Fruit fly (Drosophila melanogaster) whole organism, embryonic: ENCODE data around the gene CG10185.

Experiments
- CG10147 ChIP-seq: fragments of 200-800 bp; sonication (Bioruptor generic); optimal IDR thresholded peaks from 2 replicates; lab custom pipeline; 2019; ENCODE audit warnings: missing biosample characterization, mild to moderate bottlenecking, missing genetic modification characterization, moderate library complexity
- CG10321 ChIP-seq: fragments of 200-800 bp; sonication (Bioruptor generic); IDR thresholded peaks from 2 replicates; pipeline ENCODE4 v1.3.6; 2022; ENCODE audit warnings: missing biosample characterization, missing genetic modification characterization
- CG10366 ChIP-seq: fragments of 200-800 bp; sonication (Bioruptor generic); IDR thresholded peaks from 2 replicates; pipeline ENCODE4 v1.3.6; 2022; ENCODE audit warnings: missing biosample characterization, missing genetic modification characterization
- CG10431 ChIP-seq: fragments of 200-800 bp; sonication (Bioruptor generic); optimal IDR thresholded peaks from 3 replicates; lab custom pipeline; 2018; ENCODE audit warnings: missing biosample characterization, mild to moderate bottlenecking, missing genetic modification characterization
- CG11085 ChIP-seq: fragments of 200-800 bp; sonication (Bioruptor generic); IDR thresholded peaks from 2 replicates; pipeline ENCODE4 v1.3.6; 2022; ENCODE audit warnings: missing biosample characterization, missing genetic modification characterization
- CG12942 ChIP-seq: fragments of 200-800 bp; sonication (Bioruptor generic); optimal IDR thresholded peaks from 3 replicates; lab custom pipeline; 2016; ENCODE audit warnings: missing biosample characterization, missing genetic modification characterization
- CG15479 ChIP-seq: fragments of 200-800 bp; sonication (Bioruptor generic); optimal IDR thresholded peaks from 3 replicates; lab custom pipeline; 2019; ENCODE audit warnings: missing biosample characterization, mild to moderate bottlenecking, missing genetic modification characterization, moderate library complexity
- CG18764 ChIP-seq: fragments of 200-800 bp; sonication (Bioruptor generic); optimal IDR thresholded peaks from 3 replicates; lab custom pipeline; 2016; ENCODE audit warnings: missing biosample characterization, missing genetic modification characterization
- CG2202 ChIP-seq: fragments of 200-800 bp; sonication (Bioruptor generic); optimal IDR thresholded peaks from 2 replicates; lab custom pipeline; 2018; ENCODE audit warnings: missing biosample characterization, mild to moderate bottlenecking, missing genetic modification characterization
- CG30020 ChIP-seq: fragments of 200-800 bp; optimal IDR thresholded peaks from 2 replicates; lab custom pipeline; 2019; ENCODE audit warnings: missing biosample characterization, mild to moderate bottlenecking, missing genetic modification characterization, moderate library complexity
- CG32532 ChIP-seq: fragments of 200-800 bp; sonication (Bioruptor generic); IDR thresholded peaks from 2 replicates; pipeline ENCODE4 v1.3.6; 2022; ENCODE audit warnings: missing biosample characterization, missing genetic modification characterization
- CG32767 ChIP-seq: fragments of 200-800 bp; sonication (Bioruptor generic); IDR thresholded peaks from 2 replicates; pipeline ENCODE4 v1.3.6; 2022; ENCODE audit warnings: missing biosample characterization, missing genetic modification characterization
- CG4707 ChIP-seq: fragments of 200-800 bp; sonication (Bioruptor generic); optimal IDR thresholded peaks from 2 replicates; lab custom pipeline; 2018; ENCODE audit warnings: missing biosample characterization, mild to moderate bottlenecking, missing genetic modification characterization, moderate library complexity
- CG6654 ChIP-seq: fragments of 200-800 bp; sonication (Bioruptor generic); optimal IDR thresholded peaks from 2 replicates; lab custom pipeline; 2017; ENCODE audit warnings: missing biosample characterization, mild to moderate bottlenecking, missing genetic modification characterization
- CG7745 ChIP-seq: fragments of 200-800 bp; sonication (Bioruptor generic); optimal IDR thresholded peaks from 2 replicates; lab custom pipeline; 2018; ENCODE audit warnings: missing biosample characterization, mild to moderate bottlenecking, missing genetic modification characterization, moderate library complexity
- CG8089 ChIP-seq: fragments of 200-800 bp; sonication (Bioruptor generic); optimal IDR thresholded peaks from 3 replicates; lab custom pipeline; 2016; ENCODE audit warnings: missing biosample characterization, missing genetic modification characterization
- CG9876 ChIP-seq: fragments of 200-800 bp; sonication (Bioruptor generic); optimal IDR thresholded peaks from 2 replicates; lab custom pipeline; 2016; ENCODE audit warnings: missing biosample characterization, missing genetic modification characterization
- Dad ChIP-seq: fragments of 200-800 bp; sonication (Bioruptor generic); optimal IDR thresholded peaks from 3 replicates; lab custom pipeline; 2016; ENCODE audit warnings: missing biosample characterization, missing genetic modification characterization
- Dbx ChIP-seq: fragments of 200-800 bp; sonication (Bioruptor generic); IDR thresholded peaks from 3 replicates; pipeline ENCODE4 v1.3.6; 2022; ENCODE audit warnings: missing biosample characterization, missing genetic modification characterization
- Dfd ChIP-seq, 2 experiments: fragments of >200 bp; optimal IDR thresholded peaks; 2 replicates each; lab custom pipeline; 2017; ENCODE audit warnings: missing biosample characterization in 2 of 2, missing genetic modification characterization in 2 of 2
- Dll ChIP-seq: fragments of 200-800 bp; sonication (Bioruptor generic); IDR thresholded peaks from 4 replicates; pipeline ENCODE4 v1.3.6; 2022; ENCODE audit warnings: missing biosample characterization, missing genetic modification characterization; ENCODE audit not compliant: partially characterized antibody
- Hand ChIP-seq: fragments of 200-800 bp; sonication (Bioruptor generic); optimal IDR thresholded peaks from 2 replicates; lab custom pipeline; 2017; ENCODE audit warnings: mild to moderate bottlenecking, missing biosample characterization, missing genetic modification reagents, missing genetic modification characterization
- Hey ChIP-seq: fragments of 200-800 bp; sonication (Bioruptor generic); optimal IDR thresholded peaks from 3 replicates; lab custom pipeline; 2018; ENCODE audit warnings: missing biosample characterization, mild to moderate bottlenecking, missing genetic modification characterization
- NC2β ChIP-seq: fragments of 200-800 bp; sonication (Bioruptor generic); optimal IDR thresholded peaks from 2 replicates; lab custom pipeline; 2016; ENCODE audit warnings: missing biosample characterization, missing genetic modification characterization
- Sox100B ChIP-seq: fragments of 200-800 bp; sonication (Bioruptor generic); optimal IDR thresholded peaks from 3 replicates; lab custom pipeline; 2018; ENCODE audit warnings: missing biosample characterization, mild to moderate bottlenecking, missing genetic modification characterization
- Sry-δ ChIP-seq: fragments of 200-800 bp; sonication (Bioruptor generic); optimal IDR thresholded peaks from 2 replicates; lab custom pipeline; 2016; ENCODE audit warnings: missing biosample characterization, missing genetic modification characterization
- ap ChIP-seq: fragments of 200-800 bp; sonication (Bioruptor generic); IDR thresholded peaks from 2 replicates; pipeline ENCODE4 v1.3.6; 2022; ENCODE audit warnings: missing biosample characterization, missing genetic modification characterization
- ase ChIP-seq: fragments of 200-800 bp; sonication (Bioruptor generic); IDR thresholded peaks from 3 replicates; pipeline ENCODE4 v1.3.6; 2022; ENCODE audit warnings: missing biosample characterization, missing genetic modification characterization
- bcd ChIP-seq: fragments of 200-800 bp; sonication (Bioruptor generic); optimal IDR thresholded peaks from 2 replicates; lab custom pipeline; 2017; ENCODE audit warnings: missing biosample characterization, mild to moderate bottlenecking, missing genetic modification characterization
- crc ChIP-seq: fragments of 200-800 bp; sonication (Bioruptor generic); optimal IDR thresholded peaks from 2 replicates; lab custom pipeline; 2016; ENCODE audit warnings: missing biosample characterization, missing genetic modification characterization
- da ChIP-seq: fragments of 200-800 bp; sonication (Bioruptor generic); optimal IDR thresholded peaks from 2 replicates; lab custom pipeline; 2016; ENCODE audit warnings: missing biosample characterization, missing genetic modification characterization
- danr ChIP-seq: fragments of 200-800 bp; sonication (Bioruptor generic); IDR thresholded peaks from 2 replicates; pipeline ENCODE4 v1.3.6; 2022; ENCODE audit warnings: missing biosample characterization, missing genetic modification characterization
- eve ChIP-seq, 2 experiments: fragments of >200 bp; optimal IDR thresholded peaks; 2 replicates each; lab custom pipeline; 2017; ENCODE audit warnings: missing biosample characterization in 2 of 2, missing genetic modification characterization in 2 of 2
- ewg ChIP-seq: fragments of 200-800 bp; sonication (Bioruptor generic); optimal IDR thresholded peaks from 3 replicates; lab custom pipeline; 2017; ENCODE audit warnings: mild to moderate bottlenecking, missing biosample characterization, missing genetic modification reagents, missing genetic modification characterization
- gcm2 ChIP-seq: fragments of 200-800 bp; sonication (Bioruptor generic); optimal IDR thresholded peaks from 2 replicates; lab custom pipeline; 2016; ENCODE audit warnings: missing biosample characterization, missing genetic modification characterization
- gro ChIP-seq: fragments of 200-800 bp; sonication (Bioruptor generic); optimal IDR thresholded peaks from 2 replicates; lab custom pipeline; 2016; ENCODE audit warnings: missing biosample characterization, missing genetic modification characterization
- her ChIP-seq: fragments of 200-800 bp; sonication (Bioruptor generic); optimal IDR thresholded peaks from 2 replicates; lab custom pipeline; 2016; ENCODE audit warnings: missing biosample characterization, missing genetic modification characterization
- insv ChIP-seq, 2 experiments: fragments of 200-800 bp; sonication (Bioruptor generic); optimal IDR thresholded peaks; 3 replicates each; lab custom pipeline; 2016 to 2018; ENCODE audit warnings: missing biosample characterization in 2 of 2, missing genetic modification characterization in 2 of 2
- jigr1 ChIP-seq: fragments of 200-800 bp; sonication (Bioruptor generic); IDR thresholded peaks from 3 replicates; pipeline ENCODE4 v1.3.6; 2022; ENCODE audit warnings: missing biosample characterization, missing genetic modification characterization
- kah ChIP-seq: fragments of 200-800 bp; sonication (Bioruptor generic); optimal IDR thresholded peaks from 2 replicates; lab custom pipeline; 2018; ENCODE audit warnings: missing biosample characterization, mild to moderate bottlenecking, missing genetic modification characterization
- kay ChIP-seq: fragments of 200-800 bp; sonication (Bioruptor generic); optimal IDR thresholded peaks from 2 replicates; lab custom pipeline; 2016; ENCODE audit warnings: missing biosample characterization, missing genetic modification characterization
- lab ChIP-seq: fragments of 200-800 bp; sonication (Bioruptor generic); optimal IDR thresholded peaks from 3 replicates; lab custom pipeline; 2017; ENCODE audit warnings: missing biosample characterization, missing genetic modification characterization, mild to moderate bottlenecking, moderate library complexity, missing genetic modification reagents
- lmd ChIP-seq: fragments of 200-800 bp; sonication (Bioruptor generic); IDR thresholded peaks from 2 replicates; pipeline ENCODE4 v1.3.6; 2022; ENCODE audit warnings: missing biosample characterization, missing genetic modification characterization
- nerfin-1 ChIP-seq: fragments of 200-800 bp; sonication (Bioruptor generic); optimal IDR thresholded peaks from 3 replicates; lab custom pipeline; 2019; ENCODE audit warnings: missing biosample characterization, mild to moderate bottlenecking, missing genetic modification characterization, moderate library complexity
- oc ChIP-seq: fragments of 200-800 bp; sonication (Bioruptor generic); optimal IDR thresholded peaks from 2 replicates; lab custom pipeline; 2018; ENCODE audit warnings: missing biosample characterization, mild to moderate bottlenecking, missing genetic modification characterization, moderate library complexity
- pho ChIP-seq: fragments of 200-800 bp; sonication (Bioruptor generic); optimal IDR thresholded peaks from 2 replicates; lab custom pipeline; 2016; ENCODE audit warnings: missing biosample characterization, missing genetic modification characterization
- phol ChIP-seq: fragments of 200-800 bp; sonication (Bioruptor generic); optimal IDR thresholded peaks from 3 replicates; lab custom pipeline; 2018; ENCODE audit warnings: missing biosample characterization, mild to moderate bottlenecking, missing genetic modification characterization, moderate library complexity
- pnt ChIP-seq: fragments of 200-800 bp; sonication (Bioruptor generic); optimal IDR thresholded peaks from 3 replicates; lab custom pipeline; 2016; ENCODE audit warnings: missing biosample characterization, missing genetic modification characterization
- repo ChIP-seq: fragments of 200-800 bp; sonication (Bioruptor generic); optimal IDR thresholded peaks from 2 replicates; lab custom pipeline; 2016; ENCODE audit warnings: missing biosample characterization, missing genetic modification characterization
- shn ChIP-seq: fragments of 200-800 bp; sonication (Bioruptor generic); optimal IDR thresholded peaks from 3 replicates; lab custom pipeline; 2016; ENCODE audit warnings: missing biosample characterization, missing genetic modification characterization
- tap ChIP-seq: fragments of 200-800 bp; optimal IDR thresholded peaks from 3 replicates; lab custom pipeline; 2019; ENCODE audit warnings: missing biosample characterization, mild to moderate bottlenecking, missing genetic modification characterization, moderate library complexity
- yki ChIP-seq: fragments of >200 bp; optimal IDR thresholded peaks from 3 replicates; lab custom pipeline; 2018

CG10185 gene

dm6 chr3R:16011698-16012332, 55.6 kb downstream of the CG10185 start (continued):
- no peak for TF ChIP-seq phol (tag; lab: Kevin White, UChicago)
- no peak for TF ChIP-seq CG2202 (tag; lab: Kevin White, UChicago)
- no peak for TF ChIP-seq jigr1
- TF ChIP-seq CG4707 (GFP tag; lab: Kevin White, UChicago): no peak
- TF ChIP-seq CG30020 (tag; lab: Kevin White, UChicago): no peak
- TF ChIP-seq CG10366: no peak
- peak; percentile 25 for TF ChIP-seq nerfin-1 (tag; lab: Kevin White, UChicago)
- TF ChIP-seq ewg (GFP tag; lab: Kevin White, UChicago): no peak
- no peak for TF ChIP-seq da (GFP tag; lab: Kevin White, UChicago)
- peak; percentile 21; the same call in 1 of the 3 replicates for TF ChIP-seq Dbx (GFP tag; lab: Robert Waterston, UW)
- no peak for TF ChIP-seq danr (GFP tag; lab: Robert Waterston, UW)
- no peak for TF ChIP-seq oc
- no peak for TF ChIP-seq eve (GFP tag; optimal IDR thresholded peaks at IDR 0.05; lab: Kevin White, UChicago)
- TF ChIP-seq kay (GFP tag; lab: Kevin White, UChicago): no peak
- no peak for TF ChIP-seq repo (GFP tag; lab: Kevin White, UChicago)
- TF ChIP-seq her: no peak
- TF ChIP-seq bcd: no peak
- TF ChIP-seq CG10321 (GFP tag; lab: Robert Waterston, UW): no peak
- TF ChIP-seq Hand (GFP tag; lab: Kevin White, UChicago): no peak
- no peak for TF ChIP-seq ap
- no peak for TF ChIP-seq NC2β (GFP tag; lab: Kevin White, UChicago)
- no peak for TF ChIP-seq gcm2 (GFP tag; lab: Kevin White, UChicago)
- no peak for TF ChIP-seq CG10147 (GFP tag; lab: Kevin White, UChicago)
- no peak for TF ChIP-seq CG18764 (GFP tag; lab: Kevin White, UChicago)
- no peak for TF ChIP-seq CG11085
- TF ChIP-seq CG32532 (GFP tag; lab: Robert Waterston, UW): peak; percentile 13; the same call in 1 of the 2 replicates
- peak; percentile 65 for TF ChIP-seq lab (GFP tag; lab: Kevin White, UChicago)
- no peak for TF ChIP-seq CG8089
- peak; percentile 39 for TF ChIP-seq kah (GFP tag; lab: Kevin White, UChicago)
- TF ChIP-seq CG10431: no peak
- TF ChIP-seq CG9876 (GFP tag; lab: Kevin White, UChicago): no peak
- TF ChIP-seq Dfd (GFP tag; optimal IDR thresholded peaks at IDR 0.05; lab: Kevin White, UChicago): no peak
- TF ChIP-seq Dll (GFP tag; lab: Robert Waterston, UW): 0 out of 4 replicates have a peak, but pooled peaks have one; percentile 25
- peak; percentile 94 for TF ChIP-seq CG15479 (GFP tag; lab: Kevin White, UChicago)
- no peak for TF ChIP-seq Dad
- TF ChIP-seq insv (GFP tag; optimal IDR thresholded peaks at IDR 0.05; lab: Kevin White, UChicago): no peak
- no peak for TF ChIP-seq gro (GFP tag; lab: Kevin White, UChicago)
- TF ChIP-seq Hey (tag; lab: Kevin White, UChicago): peak; percentile 63
- TF ChIP-seq Sox100B: peak; percentile 30
- no peak for TF ChIP-seq shn (GFP tag; lab: Kevin White, UChicago)
- TF ChIP-seq Sry-δ (GFP tag; lab: Kevin White, UChicago): no peak
- no peak for TF ChIP-seq pho (GFP tag; lab: Kevin White, UChicago)
- no peak for TF ChIP-seq pnt (GFP tag; lab: Kevin White, UChicago)
- TF ChIP-seq ase (GFP tag; lab: Robert Waterston, UW): 0 out of 3 replicates have a peak, but pooled peaks have one; percentile 6
- no peak for TF ChIP-seq crc (GFP tag; lab: Kevin White, UChicago)
- TF ChIP-seq CG12942: no peak
- TF ChIP-seq CG7745 (tag; lab: Kevin White, UChicago): no peak
- TF ChIP-seq CG32767: no peak
- no peak for TF ChIP-seq CG6654 (GFP tag; lab: Kevin White, UChicago)
- no peak for TF ChIP-seq yki
- no peak for TF ChIP-seq lmd (GFP tag; lab: Robert Waterston, UW)
- no peak for TF ChIP-seq tap (tag; lab: Kevin White, UChicago)
